Fruit fly (Drosophila melanogaster) whole organism, adult: Measurements from ENCODE around the gene CG31752.

Experiments
- CG7101 ChIP-seq: fragments of 200-800 bp; sonication (Bioruptor generic); optimal IDR thresholded peaks from 2 replicates; lab custom pipeline; 2018; ENCODE audit warnings: missing biosample characterization, mild to moderate bottlenecking, missing genetic modification characterization, moderate library complexity
- Clk ChIP-seq: fragments of 200-800 bp; sonication (Bioruptor generic); optimal IDR thresholded peaks from 2 replicates; lab custom pipeline; 2017; ENCODE audit warnings: missing biosample characterization, missing genetic modification characterization
- Hr96 ChIP-seq: fragments of 200-800 bp; sonication (Bioruptor generic); optimal IDR thresholded peaks from 2 replicates; lab custom pipeline; 2016; ENCODE audit warnings: missing biosample characterization, missing genetic modification characterization
- ovo ChIP-seq: fragments of 200-800 bp; sonication (Bioruptor generic); optimal IDR thresholded peaks from 2 replicates; lab custom pipeline; 2016; ENCODE audit warnings: missing biosample characterization, missing genetic modification characterization
- pad ChIP-seq: fragments of 200-800 bp; sonication (Bioruptor generic); optimal IDR thresholded peaks from 3 replicates; lab custom pipeline; 2017; ENCODE audit warnings: missing biosample characterization, missing genetic modification characterization, mild to moderate bottlenecking, moderate library complexity, missing genetic modification reagents
- tj ChIP-seq: fragments of 200-800 bp; sonication (Bioruptor generic); optimal IDR thresholded peaks from 3 replicates; lab custom pipeline; 2017; ENCODE audit warnings: missing biosample characterization, mild to moderate bottlenecking, missing genetic modification characterization, moderate library complexity

- TF ChIP-seq CG7101 (no peak), pad (GFP tag; lab: Kevin White, UChicago) (no peak), Clk (no peak), Hr96 (no peak), ovo (no peak), tj (GFP tag; lab: Kevin White, UChicago) (no peak)
Observed at dm6 chr2L:18889311-18889710, 48.2 kb upstream of the CG31752 start.
